Worm (Caenorhabditis elegans) whole organism, L2 larva: Measurements from ENCODE around the gene F11A5.13.

Source experiments
- aly-2 ChIP-seq: fragments of 150-350 bp; optimal IDR thresholded peaks from 2 replicates; lab custom pipeline; 2014; ENCODE audit warnings: missing biosample characterization, missing genetic modification characterization
- ama-1 ChIP-seq: fragments of 150-350 bp; optimal IDR thresholded peaks from 2 replicates; lab custom pipeline; 2018; ENCODE audit warnings: inconsistent platforms
- lin-39 ChIP-seq: fragments of 150-350 bp; optimal IDR thresholded peaks from 2 replicates; lab custom pipeline; 2014; ENCODE audit warnings: missing biosample characterization, missing genetic modification reagents, missing genetic modification characterization
- mab-5 ChIP-seq: fragments of 150-350 bp; optimal IDR thresholded peaks from 2 replicates; lab custom pipeline; 2014; ENCODE audit warnings: missing biosample characterization, missing genetic modification characterization
- nhr-21 ChIP-seq: fragments of 150-350 bp; optimal IDR thresholded peaks from 2 replicates; lab custom pipeline; 2014; ENCODE audit warnings: missing biosample characterization, missing genetic modification characterization
- nhr-237 ChIP-seq: fragments of 150-350 bp; optimal IDR thresholded peaks from 2 replicates; lab custom pipeline; 2014; ENCODE audit warnings: missing biosample characterization, missing genetic modification characterization
- zag-1 ChIP-seq: fragments of 150-350 bp; optimal IDR thresholded peaks from 2 replicates; lab custom pipeline; 2014; ENCODE audit warnings: missing biosample characterization, missing genetic modification characterization
- ztf-11 ChIP-seq: sonication (generic microtip); optimal IDR thresholded peaks from 2 replicates; lab custom pipeline; 2017; ENCODE audit warnings: missing biosample characterization, missing genetic modification characterization

ce11 chrV:16214505-16214904 is 12.0 kb downstream of the F11A5.13 start, which contains the start of gene F11A5.9:
- TF ChIP-seq nhr-237 (tag; lab: Kevin White, UChicago) (no peak), zag-1 (tag; lab: Kevin White, UChicago) (no peak), ztf-11 (tag; lab: Kevin White, UChicago) (no peak), lin-39 (tag; lab: Kevin White, UChicago) (no peak), mab-5 (no peak), ama-1 (lab: Kevin White, UChicago) (no peak), aly-2 (tag; lab: Kevin White, UChicago) (no peak), nhr-21 (tag; lab: Kevin White, UChicago) (no peak)
